Fruit fly (Drosophila melanogaster): ENCODE data around the gene sov.

sov gene

DNA sequence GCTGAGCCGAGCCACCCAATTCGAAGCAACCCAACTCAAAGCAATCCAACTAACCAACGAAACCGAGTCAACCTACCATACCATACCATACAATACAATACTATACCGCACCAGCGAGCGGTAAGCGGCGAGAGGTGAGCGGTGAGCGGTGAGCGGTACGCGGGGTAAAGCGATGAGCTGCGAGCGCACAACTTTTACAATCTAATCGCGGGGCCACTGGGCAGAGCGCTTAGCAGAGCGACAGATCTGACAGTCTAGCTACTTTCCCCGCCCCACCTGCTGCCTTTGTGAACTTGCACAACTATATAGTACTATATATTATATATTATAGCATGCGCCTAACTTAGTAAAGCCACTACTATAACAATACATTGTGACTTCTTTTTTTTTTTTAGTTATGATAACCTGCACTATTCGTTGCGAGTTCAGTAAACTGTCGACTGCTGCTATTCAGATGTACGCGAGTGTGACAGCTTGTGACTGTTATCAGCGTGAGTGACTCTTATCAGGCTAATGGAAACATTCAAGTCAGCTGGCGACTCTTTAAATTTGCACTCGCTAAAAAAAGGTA lies 44.7 kb downstream of the sov start (continued):
- TF ChIP-seq tll (GFP tag; optimal IDR thresholded peaks at IDR 0.05): no peak
- no peak for TF ChIP-seq Eip74EF (GFP tag; optimal IDR thresholded peaks at IDR 0.05)
- TF ChIP-seq HLH3B (GFP tag; IDR thresholded peaks at IDR 0.05): peak; percentile 23; the same call in 1 of the 2 replicates
- TF ChIP-seq scrt (GFP tag; optimal IDR thresholded peaks at IDR 0.05): peak; percentile 40
- TF ChIP-seq Camta (GFP tag; optimal IDR thresholded peaks at IDR 0.05): no peak
- peak; percentile 37 for TF ChIP-seq CG3281 (GFP tag; optimal IDR thresholded peaks at IDR 0.05)
- TF ChIP-seq ttk (GFP tag; IDR thresholded peaks at IDR 0.05): no peak
- no peak for TF ChIP-seq CG17802 (tag; optimal IDR thresholded peaks at IDR 0.05)
- TF ChIP-seq abd-A (tag; optimal IDR thresholded peaks at IDR 0.05): peak; percentile 28
- TF ChIP-seq Atf6 (GFP tag; IDR thresholded peaks at IDR 0.05): peak; percentile 60; the same call in 1 of the 2 replicates
- peak; percentile 16; the same call in 1 of the 2 replicates for TF ChIP-seq bowl (GFP tag; IDR thresholded peaks at IDR 0.05)
- peak; percentile 94 for TF ChIP-seq GATAe (GFP tag; conservative IDR thresholded peaks at IDR 0.05)
- TF ChIP-seq sisA (GFP tag; IDR thresholded peaks at IDR 0.05): peak; percentile 32
- no peak for TF ChIP-seq hkb (optimal IDR thresholded peaks at IDR 0.05)
- TF ChIP-seq hkb (GFP tag; IDR thresholded peaks at IDR 0.05): 0 out of 2 replicates have a peak, but pooled peaks have one; percentile 10
- TF ChIP-seq lab (GFP tag; optimal IDR thresholded peaks at IDR 0.05): peak; percentile 62
- no peak for TF ChIP-seq CG10565 (GFP tag; optimal IDR thresholded peaks at IDR 0.05)
- TF ChIP-seq kay (GFP tag; optimal IDR thresholded peaks at IDR 0.05): peak; percentile 6
- peak; percentile 67; the same call in 2 of the 3 replicates for TF ChIP-seq z (GFP tag; IDR thresholded peaks at IDR 0.05)
- no peak for TF ChIP-seq CG9817 (tag; optimal IDR thresholded peaks at IDR 0.05)
- no peak for TF ChIP-seq danr (GFP tag; IDR thresholded peaks at IDR 0.05)
- TF ChIP-seq ap (GFP tag; IDR thresholded peaks at IDR 0.05): no peak
- 0 out of 3 replicates have a peak, but pooled peaks have one; percentile 19 for TF ChIP-seq ken (GFP tag; IDR thresholded peaks at IDR 0.05)
- TF ChIP-seq Sin3A (optimal IDR thresholded peaks at IDR 0.05): no peak
- peak; percentile 51; the same call in 1 of the 2 replicates for TF ChIP-seq CG31441 (GFP tag; IDR thresholded peaks at IDR 0.05)
- no peak for TF ChIP-seq Fer2 (tag; optimal IDR thresholded peaks at IDR 0.05)
- TF ChIP-seq Dek (tag; optimal IDR thresholded peaks at IDR 0.05): peak; percentile 29
- TF ChIP-seq Blimp-1 (GFP tag; optimal IDR thresholded peaks at IDR 0.05): peak; percentile 29
- TF ChIP-seq CG4328 (GFP tag; optimal IDR thresholded peaks at IDR 0.05): peak; percentile 3
- peak; percentile 89 for TF ChIP-seq CG11696 (GFP tag; IDR thresholded peaks at IDR 0.05)
- peak; percentile 45 for TF ChIP-seq CG4424 (GFP tag; optimal IDR thresholded peaks at IDR 0.05)
- TF ChIP-seq Deaf1 (tag; optimal IDR thresholded peaks at IDR 0.05): peak; percentile 13
- TF ChIP-seq kah (GFP tag; optimal IDR thresholded peaks at IDR 0.05): no peak
- peak; percentile 9 for TF ChIP-seq Lhr (GFP tag; optimal IDR thresholded peaks at IDR 0.05)
- TF ChIP-seq CG3995 (GFP tag; optimal IDR thresholded peaks at IDR 0.05): peak; percentile 2
- TF ChIP-seq aop (GFP tag; IDR thresholded peaks at IDR 0.05): no peak
- TF ChIP-seq eve (GFP tag; optimal IDR thresholded peaks at IDR 0.05): peak in 1 of 2 experiments; percentile 15
- peak; percentile 65 for TF ChIP-seq cwo (GFP tag; optimal IDR thresholded peaks at IDR 0.05)
- TF ChIP-seq Rx (GFP tag; IDR thresholded peaks at IDR 0.05): peak; percentile 46; the same call in 1 of the 2 replicates
- no peak for TF ChIP-seq Elba2 (GFP tag; optimal IDR thresholded peaks at IDR 0.05)
- peak; percentile 17 for TF ChIP-seq Chrac-16 (GFP tag; optimal IDR thresholded peaks at IDR 0.05)
- peak; percentile 35 for TF ChIP-seq CG2120 (GFP tag; optimal IDR thresholded peaks at IDR 0.05)
- TF ChIP-seq CG10209 (GFP tag; optimal IDR thresholded peaks at IDR 0.05): peak; percentile 45
- TF ChIP-seq Ada2b (GFP tag; IDR thresholded peaks at IDR 0.05): peak; percentile 37; the same call in 1 of the 2 replicates
- no peak for TF ChIP-seq pros (GFP tag; optimal IDR thresholded peaks at IDR 0.05)
- no peak for TF ChIP-seq Bdp1 (GFP tag; optimal IDR thresholded peaks at IDR 0.05)
- no peak for TF ChIP-seq wdn (GFP tag; IDR thresholded peaks at IDR 0.05)
- TF ChIP-seq chm (GFP tag; IDR thresholded peaks at IDR 0.05): no peak
- peak; percentile 68 for TF ChIP-seq gem (tag; optimal IDR thresholded peaks at IDR 0.05)
- no peak for TF ChIP-seq CG12744 (GFP tag; optimal IDR thresholded peaks at IDR 0.05)
